Worm (Caenorhabditis elegans): Measurements from ENCODE around the gene srp-7.

DNA sequence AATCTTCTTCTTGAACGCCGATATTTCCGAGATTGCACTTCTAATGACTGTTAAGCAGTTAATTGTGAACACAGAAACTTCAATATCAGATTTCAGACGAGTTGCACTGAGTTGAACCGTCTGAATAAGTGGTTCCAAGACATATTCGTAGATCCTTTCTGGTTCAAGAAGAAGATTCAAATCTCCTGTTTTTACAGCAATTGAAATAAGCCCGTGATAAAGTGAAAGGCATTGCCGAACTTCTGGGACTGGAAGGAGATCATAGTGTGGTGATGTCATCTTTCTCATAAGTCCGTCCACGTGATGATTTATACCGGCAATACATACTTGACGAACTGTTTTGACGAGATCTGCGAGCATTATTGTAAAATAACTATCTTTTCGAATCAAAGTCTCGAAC lies 40.6 kb downstream of the srp-7 start:
- TF ChIP-seq unc-62 (GFP tag; optimal IDR thresholded peaks at IDR 0.05): no peak
- no peak for TF ChIP-seq Y55F3AM.14 (GFP tag; optimal IDR thresholded peaks at IDR 0.05)
- no peak for TF ChIP-seq R02D3.7 (tag; optimal IDR thresholded peaks at IDR 0.05)
- no peak for TF ChIP-seq fos-1 (tag; optimal IDR thresholded peaks at IDR 0.05)
- TF ChIP-seq ceh-82 (tag; optimal IDR thresholded peaks at IDR 0.05): no peak
- TF ChIP-seq crh-2 (tag; optimal IDR thresholded peaks at IDR 0.05): no peak
- TF ChIP-seq skn-1 (tag; optimal IDR thresholded peaks at IDR 0.05): no peak
- TF ChIP-seq nhr-25 (tag; optimal IDR thresholded peaks at IDR 0.05): no peak
- no peak for TF ChIP-seq sem-4 (tag; optimal IDR thresholded peaks at IDR 0.05)
- no peak for TF ChIP-seq lsy-2 (tag; optimal IDR thresholded peaks at IDR 0.05)
- TF ChIP-seq nhr-10 (tag; optimal IDR thresholded peaks at IDR 0.05): no peak
- TF ChIP-seq nhr-11 (tag; optimal IDR thresholded peaks at IDR 0.05): no peak
